Fruit fly (Drosophila melanogaster): Measurements from ENCODE around the gene kuz.

The kuz gene

DNA sequence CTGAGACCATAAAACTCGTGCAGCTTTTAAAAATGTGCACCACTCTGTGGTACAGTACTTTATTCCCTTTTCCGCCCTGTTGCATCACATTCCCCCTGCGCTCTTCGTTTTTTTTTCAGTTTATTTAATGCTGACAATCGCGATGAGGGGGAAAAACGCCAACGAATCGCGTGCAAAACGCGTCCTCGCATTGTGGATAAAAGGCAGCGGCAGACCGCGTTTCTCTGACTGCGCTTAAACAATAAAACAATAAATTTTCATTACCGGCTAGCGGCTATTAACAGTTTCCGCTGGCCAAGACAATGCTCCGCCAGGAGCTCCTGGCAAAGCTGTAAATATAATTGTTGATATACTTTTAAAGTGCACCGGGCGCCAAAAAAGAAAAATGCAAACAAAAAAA lies 80.0 kb downstream of the kuz start:
- no peak for TF ChIP-seq Jra (GFP tag; optimal IDR thresholded peaks at IDR 0.05)
- no peak for TF ChIP-seq foxo (GFP tag; optimal IDR thresholded peaks at IDR 0.05)
- TF ChIP-seq br (GFP tag; optimal IDR thresholded peaks at IDR 0.05): no peak
- no peak for TF ChIP-seq CG32264 (GFP tag; optimal IDR thresholded peaks at IDR 0.05)
- TF ChIP-seq h (GFP tag; optimal IDR thresholded peaks at IDR 0.05): no peak
- TF ChIP-seq usp (GFP tag; optimal IDR thresholded peaks at IDR 0.05): no peak
- no peak for TF ChIP-seq Abd-B (GFP tag; optimal IDR thresholded peaks at IDR 0.05)
- no peak for TF ChIP-seq Mio (GFP tag; optimal IDR thresholded peaks at IDR 0.05)

DNA sequence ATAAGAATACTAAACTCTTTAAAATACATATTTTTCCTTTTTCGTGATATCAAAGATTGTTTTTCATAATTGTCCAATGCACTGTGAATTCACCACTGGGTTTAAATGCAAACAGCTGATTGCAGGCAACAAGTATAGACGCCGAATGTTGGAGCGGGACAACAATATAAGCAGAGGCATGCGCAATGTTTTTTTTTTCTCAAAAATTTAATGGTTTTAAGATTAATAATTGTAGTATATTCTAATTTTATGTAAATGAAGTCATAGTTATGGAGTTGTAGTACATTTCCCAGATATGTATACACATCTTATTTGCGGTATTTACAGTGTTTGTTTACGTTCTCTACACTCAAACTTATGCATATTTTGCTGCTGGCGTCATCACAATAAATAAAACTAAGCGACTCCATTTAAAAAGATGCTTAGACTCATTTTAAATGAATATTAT lies 90.6 kb downstream of the kuz start:
- TF ChIP-seq dmrt93B (GFP tag; optimal IDR thresholded peaks at IDR 0.05) (no peak), rgr (GFP tag; optimal IDR thresholded peaks at IDR 0.05) (peak; percentile 3), Myc (optimal IDR thresholded peaks at IDR 0.05) (no peak), sage (GFP tag; optimal IDR thresholded peaks at IDR 0.05) (peak; percentile 70), fru (GFP tag; optimal IDR thresholded peaks at IDR 0.05) (no peak), brk (GFP tag; optimal IDR thresholded peaks at IDR 0.05) (peak; percentile 56), CG32264 (GFP tag; optimal IDR thresholded peaks at IDR 0.05) (no peak), CrebA (GFP tag; optimal IDR thresholded peaks at IDR 0.05; ENCODE audit: borderline replicate concordance) (peak; percentile 63)

DNA sequence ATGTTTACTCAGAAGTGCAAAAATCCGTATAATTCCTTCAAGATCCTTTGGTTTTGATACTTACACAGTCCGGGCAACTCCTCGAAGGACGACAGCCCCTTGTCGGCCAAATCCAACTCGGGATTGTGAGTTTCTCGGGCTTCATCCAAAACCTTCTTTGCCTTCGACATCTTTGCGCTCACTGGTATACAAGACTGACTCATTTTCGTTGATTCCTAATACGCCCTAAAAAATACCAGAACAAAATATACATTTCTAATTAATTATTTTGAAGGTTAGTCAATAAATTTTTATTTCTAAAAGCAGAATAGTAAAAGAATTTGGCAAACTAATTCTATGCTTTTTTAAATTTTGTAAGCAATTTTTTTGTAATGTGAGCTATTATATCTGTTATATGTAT lies 91.1 kb downstream of the kuz start:
- TF ChIP-seq CG32264 (GFP tag; optimal IDR thresholded peaks at IDR 0.05) (no peak), Jra (GFP tag; optimal IDR thresholded peaks at IDR 0.05) (peak; percentile 33)

dm6 chr2L:13641887-13642826 lies 92.2 kb downstream of the kuz start, which contains the start of gene ics:
TSS of gene ics (minus strand) at chr2L:13642602.
- no peak for TF ChIP-seq Sp1 (GFP tag; optimal IDR thresholded peaks at IDR 0.05)
- no peak for TF ChIP-seq lola (GFP tag; optimal IDR thresholded peaks at IDR 0.05)
- TF ChIP-seq br (GFP tag; optimal IDR thresholded peaks at IDR 0.05): no peak
- no peak for TF ChIP-seq sv (GFP tag; optimal IDR thresholded peaks at IDR 0.05)
- peak; percentile 39 for TF ChIP-seq fru (GFP tag; optimal IDR thresholded peaks at IDR 0.05)
- no peak for TF ChIP-seq Hnf4 (GFP tag; optimal IDR thresholded peaks at IDR 0.05)
- TF ChIP-seq Hr78 (GFP tag; optimal IDR thresholded peaks at IDR 0.05): no peak
- TF ChIP-seq Dif (GFP tag; optimal IDR thresholded peaks at IDR 0.05; ENCODE audit: partially characterized antibody): no peak
- peak; percentile 64 for TF ChIP-seq Myc (optimal IDR thresholded peaks at IDR 0.05)
- no peak for TF ChIP-seq psq (GFP tag; optimal IDR thresholded peaks at IDR 0.05)
- TF ChIP-seq ey (GFP tag; optimal IDR thresholded peaks at IDR 0.05): no peak
- TF ChIP-seq Rel (GFP tag; optimal IDR thresholded peaks at IDR 0.05): no peak
- no peak for TF ChIP-seq Rel (tag; optimal IDR thresholded peaks at IDR 0.05)
- TF ChIP-seq dl (GFP tag; optimal IDR thresholded peaks at IDR 0.05; ENCODE audit: insufficient read depth in 1 of 2, partially characterized antibody in 2 of 2): no peak
- TF ChIP-seq usp (GFP tag; optimal IDR thresholded peaks at IDR 0.05): no peak
- no peak for TF ChIP-seq HLH106 (tag; optimal IDR thresholded peaks at IDR 0.05)
- no peak for TF ChIP-seq CrebA (GFP tag; optimal IDR thresholded peaks at IDR 0.05; ENCODE audit: borderline replicate concordance)
- no peak for TF ChIP-seq Abd-B (GFP tag; optimal IDR thresholded peaks at IDR 0.05)
- TF ChIP-seq Jra (GFP tag; optimal IDR thresholded peaks at IDR 0.05): no peak
- TF ChIP-seq CG32264 (GFP tag; optimal IDR thresholded peaks at IDR 0.05): no peak
- TF ChIP-seq h (GFP tag; optimal IDR thresholded peaks at IDR 0.05): no peak
- TF ChIP-seq pan (optimal IDR thresholded peaks at IDR 0.05): no peak
- no peak for TF ChIP-seq Dfd (GFP tag; optimal IDR thresholded peaks at IDR 0.05)
- peak; percentile 1 for TF ChIP-seq Hr83 (GFP tag; optimal IDR thresholded peaks at IDR 0.05; ENCODE audit: poor library complexity, severe bottlenecking)
- TF ChIP-seq dmrt93B (GFP tag; optimal IDR thresholded peaks at IDR 0.05): no peak
- no peak for TF ChIP-seq Mio (GFP tag; optimal IDR thresholded peaks at IDR 0.05)
- no peak for TF ChIP-seq OdsH (GFP tag; optimal IDR thresholded peaks at IDR 0.05)
- peak; percentile 31 for TF ChIP-seq jim (GFP tag; optimal IDR thresholded peaks at IDR 0.05)
- no peak for TF ChIP-seq dsf (GFP tag; optimal IDR thresholded peaks at IDR 0.05; ENCODE audit: borderline replicate concordance)

Measured in whole organism, wandering third instar larva.